Worm (Caenorhabditis elegans) whole organism, L3 larva: Measurements from ENCODE around the gene cnk-1.

Experiments used
- aly-2 ChIP-seq: fragments of 150-350 bp; optimal IDR thresholded peaks from 2 replicates; lab custom pipeline; 2014; ENCODE audit warnings: missing biosample characterization, missing genetic modification characterization
- ceh-82 ChIP-seq: fragments of 150-350 bp; optimal IDR thresholded peaks from 2 replicates; lab custom pipeline; 2014; ENCODE audit warnings: missing biosample characterization, missing genetic modification characterization
- mdl-1 ChIP-seq: fragments of 150-350 bp; optimal IDR thresholded peaks from 2 replicates; lab custom pipeline; 2014; ENCODE audit warnings: missing biosample characterization, missing genetic modification characterization
- nhr-237 ChIP-seq: fragments of 150-350 bp; optimal IDR thresholded peaks from 2 replicates; lab custom pipeline; 2014; ENCODE audit warnings: missing biosample characterization, missing genetic modification characterization
- pqm-1 ChIP-seq: fragments of 150-350 bp; optimal IDR thresholded peaks from 2 replicates; lab custom pipeline; 2017; ENCODE audit warnings: missing biosample characterization, missing genetic modification characterization, inconsistent platforms

DNA sequence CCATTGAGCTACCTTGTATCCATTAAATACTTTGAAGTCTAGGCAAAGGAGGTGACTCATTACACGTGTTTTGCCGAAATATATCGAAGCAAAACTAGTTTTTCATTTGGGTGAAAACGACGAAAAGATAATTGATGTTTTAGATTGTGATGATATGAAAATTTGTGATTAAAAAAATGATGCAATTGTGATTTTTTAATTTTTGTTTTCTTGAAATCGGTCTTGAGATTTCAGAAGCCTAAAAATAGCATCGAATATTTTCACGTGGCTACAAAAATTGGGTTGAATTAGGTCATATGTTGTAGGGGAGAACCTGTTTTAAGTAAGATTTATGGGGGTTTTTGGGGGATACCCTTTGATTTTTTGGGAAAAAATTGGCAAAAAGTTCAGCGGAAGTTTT, 19.5 kb downstream of the cnk-1 start:
- TF ChIP-seq nhr-237 (tag; lab: Kevin White, UChicago): no peak
- TF ChIP-seq pqm-1 (tag; lab: Kevin White, UChicago): no peak
- TF ChIP-seq aly-2 (tag; lab: Kevin White, UChicago): no peak
- no peak for TF ChIP-seq mdl-1 (tag; lab: Kevin White, UChicago)
- TF ChIP-seq ceh-82 (tag; lab: Kevin White, UChicago): no peak
